Worm (Caenorhabditis elegans) whole organism, L1 larva: Measurements from ENCODE around the gene B0546.3.

Experiments used
- C16A3.4 ChIP-seq: fragments of 150-350 bp; optimal IDR thresholded peaks from 2 replicates; lab custom pipeline; 2014; ENCODE audit warnings: missing biosample characterization, missing genetic modification characterization
- C34B4.2 ChIP-seq: sonication (generic microtip); optimal IDR thresholded peaks from 2 replicates; lab custom pipeline; 2017; ENCODE audit warnings: mild to moderate bottlenecking, missing genetic modification characterization, missing compliant biosample characterization
- F16B12.6 ChIP-seq: fragments of 150-350 bp; optimal IDR thresholded peaks from 2 replicates; lab custom pipeline; 2014; ENCODE audit warnings: missing biosample characterization, missing genetic modification characterization
- aha-1 ChIP-seq: fragments of 150-350 bp; optimal IDR thresholded peaks from 2 replicates; lab custom pipeline; 2014; ENCODE audit warnings: missing biosample characterization, missing genetic modification characterization
- alr-1 ChIP-seq: fragments of 200-800 bp; sonication (Bioruptor generic); optimal IDR thresholded peaks from 2 replicates; lab custom pipeline; 2018; ENCODE audit warnings: borderline replicate concordance, mild to moderate bottlenecking, missing genetic modification characterization, missing compliant biosample characterization
- ceh-63 ChIP-seq: fragments of 200-800 bp; sonication (Bioruptor generic); optimal IDR thresholded peaks from 2 replicates; lab custom pipeline; 2018; ENCODE audit warnings: mild to moderate bottlenecking, missing genetic modification characterization, missing compliant biosample characterization
- ceh-8 ChIP-seq: fragments of 200-800 bp; sonication (Bioruptor generic); optimal IDR thresholded peaks from 2 replicates; lab custom pipeline; 2018; ENCODE audit warnings: mild to moderate bottlenecking, missing genetic modification characterization, moderate library complexity, missing compliant biosample characterization
- ceh-82 ChIP-seq, 3 experiments: fragments of 150-350 bp in 1 of 3; sonication (generic microtip) in 2 of 3; optimal IDR thresholded peaks; 2 replicates each; lab custom pipeline; 2014 to 2017; ENCODE audit warnings: missing biosample characterization in 3 of 3, missing genetic modification characterization in 3 of 3
- ceh-90 ChIP-seq: sonication (generic microtip); optimal IDR thresholded peaks from 2 replicates; lab custom pipeline; 2016; ENCODE audit warnings: missing genetic modification characterization, missing compliant biosample characterization
- ces-1 ChIP-seq: fragments of 150-350 bp; optimal IDR thresholded peaks from 2 replicates; lab custom pipeline; 2014; ENCODE audit warnings: missing biosample characterization, missing genetic modification reagents, missing genetic modification characterization
- dsc-1 ChIP-seq: sonication (generic microtip); optimal IDR thresholded peaks from 2 replicates; lab custom pipeline; 2016; ENCODE audit warnings: mild to moderate bottlenecking, missing genetic modification characterization, missing compliant biosample characterization
- efl-3 ChIP-seq: fragments of 200-800 bp; sonication (Bioruptor generic); optimal IDR thresholded peaks from 2 replicates; lab custom pipeline; 2018; ENCODE audit warnings: mild to moderate bottlenecking, missing genetic modification characterization, missing compliant biosample characterization
- egl-13 ChIP-seq: sonication (generic microtip); optimal IDR thresholded peaks from 2 replicates; lab custom pipeline; 2016; ENCODE audit warnings: missing genotype, missing genetic modification reagents, missing genetic modification characterization, missing compliant biosample characterization
- ets-5 ChIP-seq: fragments of 200-800 bp; sonication (Bioruptor generic); IDR thresholded peaks from 2 replicates; pipeline ENCODE4 v1.3.6; 2022; ENCODE audit warnings: missing genetic modification characterization, missing compliant biosample characterization
- fkh-10 ChIP-seq: sonication (generic microtip); optimal IDR thresholded peaks from 2 replicates; lab custom pipeline; 2017; ENCODE audit warnings: missing biosample characterization, missing genetic modification reagents, missing genetic modification characterization
- fkh-4 ChIP-seq: sonication (generic microtip); optimal IDR thresholded peaks from 2 replicates; lab custom pipeline; 2016; ENCODE audit warnings: missing compliant biosample characterization, missing genetic modification characterization, borderline replicate concordance
- fkh-8 ChIP-seq: sonication (generic microtip); optimal IDR thresholded peaks from 2 replicates; lab custom pipeline; 2016; ENCODE audit warnings: mild to moderate bottlenecking, missing genetic modification characterization, missing compliant biosample characterization
- fos-1 ChIP-seq: fragments of 150-350 bp; optimal IDR thresholded peaks from 2 replicates; lab custom pipeline; 2014; ENCODE audit warnings: missing biosample characterization, missing genetic modification characterization
- grh-1 ChIP-seq: fragments of 200-800 bp; sonication (Bioruptor generic); IDR thresholded peaks from 2 replicates; pipeline ENCODE4 v1.3.6; 2022; ENCODE audit warnings: missing genetic modification reagents, missing genetic modification characterization, missing compliant biosample characterization
- hlh-4 ChIP-seq: sonication (generic microtip); optimal IDR thresholded peaks from 2 replicates; lab custom pipeline; 2016; ENCODE audit warnings: mild to moderate bottlenecking, missing genetic modification characterization, missing compliant biosample characterization
- jun-1 ChIP-seq: fragments of 150-350 bp; optimal IDR thresholded peaks from 2 replicates; lab custom pipeline; 2014; ENCODE audit warnings: missing biosample characterization, missing genetic modification reagents, missing genetic modification characterization
- lin-14 ChIP-seq: fragments of 200-800 bp; sonication (Bioruptor generic); optimal IDR thresholded peaks from 2 replicates; lab custom pipeline; 2018; ENCODE audit warnings: mild to moderate bottlenecking, missing genetic modification characterization, moderate library complexity, missing compliant biosample characterization
- lin-15B ChIP-seq: fragments of 150-350 bp; sonication (generic microtip); optimal IDR thresholded peaks from 3 replicates; lab custom pipeline; 2014; ENCODE audit warnings: missing biosample characterization, missing genetic modification characterization
- lin-35 ChIP-seq, 2 experiments: fragments of 150-350 bp; optimal IDR thresholded peaks; 2 replicates each; lab custom pipeline; 2014; ENCODE audit warnings: missing biosample characterization in 2 of 2, missing genetic modification characterization in 2 of 2, missing genetic modification reagents in 2 of 2
- lsy-2 ChIP-seq, 2 experiments: fragments of 150-350 bp; optimal IDR thresholded peaks; 2 replicates each; lab custom pipeline; 2014; ENCODE audit warnings: missing biosample characterization in 2 of 2, missing genetic modification characterization in 2 of 2
- mab-9 ChIP-seq: fragments of 200-800 bp; sonication (Bioruptor generic); IDR thresholded peaks from 2 replicates; pipeline ENCODE4 v1.3.6; 2022; ENCODE audit warnings: missing genetic modification reagents, missing genetic modification characterization, missing compliant biosample characterization
- mep-1 ChIP-seq: fragments of 150-350 bp; optimal IDR thresholded peaks from 2 replicates; lab custom pipeline; 2014; ENCODE audit warnings: missing biosample characterization, missing genetic modification characterization
- nhr-12 ChIP-seq: sonication (generic microtip); optimal IDR thresholded peaks from 2 replicates; lab custom pipeline; 2017; ENCODE audit warnings: missing biosample characterization, missing genetic modification characterization
- nhr-20 ChIP-seq: sonication (generic microtip); optimal IDR thresholded peaks from 2 replicates; lab custom pipeline; 2016; ENCODE audit warnings: mild to moderate bottlenecking, missing genetic modification characterization, missing compliant biosample characterization
- nhr-237 ChIP-seq: fragments of 150-350 bp; optimal IDR thresholded peaks from 2 replicates; lab custom pipeline; 2014; ENCODE audit warnings: missing biosample characterization, missing genetic modification characterization
- nhr-47 ChIP-seq: sonication (generic microtip); optimal IDR thresholded peaks from 2 replicates; lab custom pipeline; 2016; ENCODE audit warnings: mild to moderate bottlenecking, missing genetic modification characterization, moderate library complexity, missing compliant biosample characterization
- nhr-71 ChIP-seq: sonication (generic microtip); optimal IDR thresholded peaks from 2 replicates; lab custom pipeline; 2016; ENCODE audit warnings: mild to moderate bottlenecking, missing genetic modification characterization, moderate library complexity, missing compliant biosample characterization
- nhr-76 ChIP-seq: sonication (generic microtip); optimal IDR thresholded peaks from 2 replicates; lab custom pipeline; 2017; ENCODE audit warnings: missing biosample characterization, missing genetic modification characterization
- nhr-84 ChIP-seq: sonication (generic microtip); optimal IDR thresholded peaks from 2 replicates; lab custom pipeline; 2017; ENCODE audit warnings: missing biosample characterization, missing genetic modification characterization
- nhr-85 ChIP-seq: sonication (generic microtip); peaks from one replicate; lab custom pipeline; 2016; ENCODE audit warnings: missing genetic modification characterization, inconsistent platforms, missing compliant biosample characterization
- nhr-90 ChIP-seq: sonication (generic microtip); optimal IDR thresholded peaks from 2 replicates; lab custom pipeline; 2016; ENCODE audit warnings: mild to moderate bottlenecking, missing genetic modification characterization, missing compliant biosample characterization; ENCODE audit not compliant: poor library complexity
- pag-3 ChIP-seq: sonication (generic microtip); optimal IDR thresholded peaks from 2 replicates; lab custom pipeline; 2017; ENCODE audit warnings: missing genetic modification characterization, mild to moderate bottlenecking, missing compliant biosample characterization, antibody characterized with exemption, borderline replicate concordance; ENCODE audit not compliant: insufficient read depth
- rnt-1 ChIP-seq: sonication (generic microtip); optimal IDR thresholded peaks from 2 replicates; lab custom pipeline; 2016; ENCODE audit warnings: mild to moderate bottlenecking, missing genetic modification characterization, moderate library complexity, missing compliant biosample characterization
- skn-1 ChIP-seq: fragments of 150-350 bp; optimal IDR thresholded peaks from 2 replicates; lab custom pipeline; 2014; ENCODE audit warnings: missing biosample characterization, missing genetic modification characterization
- sox-4 ChIP-seq: sonication (generic microtip); optimal IDR thresholded peaks from 2 replicates; lab custom pipeline; 2016; ENCODE audit warnings: missing genetic modification characterization, missing compliant biosample characterization
- sptf-1 ChIP-seq: fragments of 150-350 bp; optimal IDR thresholded peaks from 2 replicates; lab custom pipeline; 2014; ENCODE audit warnings: missing biosample characterization, missing genetic modification characterization
- tbx-2 ChIP-seq: sonication (generic microtip); optimal IDR thresholded peaks from 2 replicates; lab custom pipeline; 2016; ENCODE audit warnings: missing genetic modification characterization, missing compliant biosample characterization
- tlp-1 ChIP-seq: fragments of 150-350 bp; optimal IDR thresholded peaks from 2 replicates; lab custom pipeline; 2014; ENCODE audit warnings: missing biosample characterization, missing genetic modification characterization
- unc-130 ChIP-seq: fragments of 150-350 bp; optimal IDR thresholded peaks from 2 replicates; lab custom pipeline; 2017; ENCODE audit warnings: missing biosample characterization, missing genetic modification characterization, inconsistent platforms
- unc-62 ChIP-seq: fragments of 150-350 bp; optimal IDR thresholded peaks from 2 replicates; lab custom pipeline; 2014; ENCODE audit warnings: missing biosample characterization, missing genetic modification reagents, missing genetic modification characterization
- unc-98 ChIP-seq: fragments of 200-800 bp; sonication (Bioruptor generic); IDR thresholded peaks from 2 replicates; pipeline ENCODE4 v1.3.6; 2022; ENCODE audit warnings: missing genetic modification characterization, missing compliant biosample characterization
- xbp-1 ChIP-seq: sonication (generic microtip); optimal IDR thresholded peaks from 2 replicates; lab custom pipeline; 2016; ENCODE audit warnings: missing genetic modification characterization, missing compliant biosample characterization
- ztf-4 ChIP-seq: fragments of 150-350 bp; optimal IDR thresholded peaks from 2 replicates; lab custom pipeline; 2014; ENCODE audit warnings: missing biosample characterization, missing genetic modification characterization

B0546.3 gene

DNA sequence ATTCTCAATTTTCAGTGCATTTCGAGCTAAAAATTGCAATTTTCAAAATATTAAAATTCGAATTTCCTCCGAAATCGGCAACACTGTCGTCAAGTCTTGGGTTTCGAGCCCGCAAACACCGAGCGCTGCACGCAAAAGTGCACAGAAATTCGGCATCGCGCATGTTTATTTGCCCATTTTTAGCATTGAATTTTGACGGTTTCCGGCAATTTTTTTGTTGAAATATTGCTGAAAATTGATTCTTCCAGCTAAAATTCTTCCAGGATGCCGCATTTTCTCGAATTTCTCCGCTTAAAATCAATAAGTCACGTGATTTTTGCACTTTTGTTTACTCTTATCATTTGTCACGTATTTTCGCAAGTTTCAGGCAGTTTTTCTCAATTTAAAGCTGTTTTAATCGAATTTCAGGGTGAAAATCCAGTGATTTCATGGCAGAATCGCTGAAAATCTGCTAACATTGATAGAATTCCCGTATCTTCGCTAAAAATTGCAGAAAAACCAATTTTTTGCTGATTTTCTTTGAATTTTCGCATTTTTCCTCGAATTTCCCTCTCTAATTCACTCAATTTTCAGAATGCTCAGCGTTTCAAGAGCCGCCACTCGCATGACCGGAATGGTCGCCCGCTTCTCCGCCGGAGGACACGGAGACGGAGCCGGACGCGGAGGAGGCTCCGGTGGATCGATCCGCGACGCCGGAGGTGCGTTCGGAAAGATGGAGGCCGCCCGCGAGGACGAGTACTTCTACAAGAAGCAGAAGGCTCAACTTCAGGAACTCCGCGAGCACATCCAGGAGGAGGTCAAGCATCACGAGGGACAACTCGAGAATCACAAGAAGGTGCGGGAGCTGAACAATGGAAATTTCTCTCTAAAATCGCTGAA is 2.9 kb upstream of the B0546.3 start, which contains the start of gene mai-2 (continued):
- TF ChIP-seq C16A3.4 (tag; lab: Kevin White, UChicago) (peak; percentile 53), ceh-63 (GFP tag; lab: Kevin White, UChicago) (no peak), fkh-4 (tag; lab: Kevin White, UChicago) (no peak), alr-1 (no peak), dsc-1 (tag; lab: Kevin White, UChicago) (peak; percentile 14), lsy-2 (tag; optimal IDR thresholded peaks at IDR 0.05; lab: Kevin White, UChicago) (peak; percentile 80 to 83), aha-1 (tag; lab: Kevin White, UChicago) (no peak), ets-5 (GFP tag; lab: Robert Waterston, UW) (no peak), nhr-237 (tag; lab: Kevin White, UChicago) (no peak), nhr-76 (tag; lab: Kevin White, UChicago) (no peak), sox-4 (tag; lab: Kevin White, UChicago) (no peak), unc-130 (tag; lab: Kevin White, UChicago) (peak; percentile 77), F16B12.6 (tag; lab: Kevin White, UChicago) (peak; percentile 95), tbx-2 (tag; lab: Kevin White, UChicago) (peak; percentile 64), sptf-1 (tag; lab: Kevin White, UChicago) (no peak), nhr-90 (peak; percentile 41), nhr-47 (tag; lab: Kevin White, UChicago) (peak; percentile 73), ceh-82 (tag; optimal IDR thresholded peaks at IDR 0.05; lab: Kevin White, UChicago) (peak; percentile 21 to 74 (median 32)), nhr-85 (tag; lab: Kevin White, UChicago) (peak; percentile 63), lin-15B (tag; lab: Kevin White, UChicago) (peak; percentile 61), C34B4.2 (tag; lab: Kevin White, UChicago) (no peak), lin-35 (GFP tag; optimal IDR thresholded peaks at IDR 0.05; lab: Kevin White, UChicago) (peak; percentile 94 to 96), mep-1 (tag; lab: Kevin White, UChicago) (peak; percentile 49), mab-9 (GFP tag; lab: Robert Waterston, UW) (no peak), xbp-1 (tag; lab: Kevin White, UChicago) (peak; percentile 65), ces-1 (GFP tag; lab: Kevin White, UChicago) (no peak), fos-1 (tag; lab: Kevin White, UChicago) (peak; percentile 58), nhr-12 (tag; lab: Kevin White, UChicago) (no peak), rnt-1 (tag; lab: Kevin White, UChicago) (peak; percentile 70), egl-13 (tag; lab: Kevin White, UChicago) (no peak), pag-3 (no peak), tlp-1 (tag; lab: Kevin White, UChicago) (no peak), ztf-4 (tag; lab: Kevin White, UChicago) (no peak), unc-98 (GFP tag; lab: Robert Waterston, UW) (0 out of 2 replicates have a peak, but pooled peaks have one; percentile 34), grh-1 (no peak; the same call in 1 of the 2 replicates), jun-1 (no peak), fkh-10 (GFP tag; lab: Kevin White, UChicago) (peak; percentile 21), lin-14 (GFP tag; lab: Kevin White, UChicago) (peak; percentile 60), unc-62 (GFP tag; lab: Kevin White, UChicago) (no peak), nhr-20 (tag; lab: Kevin White, UChicago) (peak; percentile 66), nhr-71 (tag; lab: Kevin White, UChicago) (peak; percentile 80), ceh-90 (tag; lab: Kevin White, UChicago) (no peak), nhr-84 (no peak), skn-1 (tag; lab: Kevin White, UChicago) (peak; percentile 57), fkh-8 (tag; lab: Kevin White, UChicago) (peak; percentile 59), ceh-8 (GFP tag; lab: Kevin White, UChicago) (peak; percentile 48), efl-3 (GFP tag; lab: Kevin White, UChicago) (no peak), hlh-4 (no peak)
